Worm (Caenorhabditis elegans) whole organism, midembryonic: ENCODE data around the gene tank-1.

Experiments
- T22C8.4 ChIP-seq: fragments of 200-800 bp; sonication (Bioruptor generic); IDR thresholded peaks from 2 replicates; pipeline ENCODE4 v1.3.6; 2022; ENCODE audit warnings: missing genetic modification characterization, missing compliant biosample characterization
- cog-1 ChIP-seq: sonication (generic microtip); optimal IDR thresholded peaks from 2 replicates; lab custom pipeline; 2016; ENCODE audit warnings: missing genetic modification characterization, missing compliant biosample characterization
- flt-1 ChIP-seq: fragments of 200-800 bp; sonication (Bioruptor generic); IDR thresholded peaks from 2 replicates; pipeline ENCODE4 v1.3.6; 2022; ENCODE audit warnings: missing genetic modification characterization, missing compliant biosample characterization
- klf-2 ChIP-seq: fragments of 200-800 bp; sonication (Bioruptor generic); conservative IDR thresholded peaks from 2 replicates; pipeline ENCODE4 v1.3.6; 2022; ENCODE audit warnings: missing genetic modification reagents, missing genetic modification characterization, missing compliant biosample characterization
- med-1 ChIP-seq: sonication (generic microtip); optimal IDR thresholded peaks from 2 replicates; lab custom pipeline; 2017; ENCODE audit warnings: missing genetic modification characterization, mild to moderate bottlenecking, missing compliant biosample characterization, antibody characterized with exemption, missing genetic modification reagents; ENCODE audit not compliant: insufficient read depth
- ref-1 ChIP-seq: fragments of 200-800 bp; sonication (Bioruptor generic); conservative IDR thresholded peaks from 2 replicates; pipeline ENCODE4 v1.3.6; 2022; ENCODE audit warnings: missing genetic modification reagents, missing genetic modification characterization, missing compliant biosample characterization
- tab-1 ChIP-seq: fragments of 200-800 bp; sonication (Bioruptor generic); IDR thresholded peaks from 2 replicates; pipeline ENCODE4 v1.3.6; 2022; ENCODE audit warnings: missing genetic modification characterization, missing compliant biosample characterization
- ztf-23 ChIP-seq: fragments of 200-800 bp; sonication (Bioruptor generic); IDR thresholded peaks from 2 replicates; pipeline ENCODE4 v1.3.6; 2022; ENCODE audit warnings: missing genetic modification reagents, missing genetic modification characterization, missing compliant biosample characterization
- ztf-29 ChIP-seq: fragments of 200-800 bp; sonication (Bioruptor generic); IDR thresholded peaks from 2 replicates; pipeline ENCODE4 v1.3.6; 2022; ENCODE audit warnings: missing genetic modification reagents, missing genetic modification characterization, missing compliant biosample characterization

tank-1 gene

DNA sequence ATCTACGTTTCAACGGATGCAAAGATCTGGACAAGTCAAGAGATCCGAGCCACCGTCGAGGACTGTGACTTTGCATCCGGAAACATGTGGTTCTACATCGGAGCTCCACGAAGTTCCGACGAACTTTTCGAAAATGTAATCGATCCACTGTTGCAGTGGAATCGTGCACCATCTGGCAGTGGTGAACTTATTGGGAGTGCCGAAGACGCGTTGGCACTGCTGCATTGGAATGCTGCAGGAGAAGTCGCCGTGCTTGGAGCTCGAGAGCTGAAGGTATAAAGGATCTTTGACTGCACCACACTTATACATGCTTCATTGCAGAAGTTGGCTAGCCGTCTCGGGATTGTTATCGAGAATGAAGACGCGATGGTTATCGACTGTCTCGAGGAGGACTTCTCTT is 23.5 kb downstream of the tank-1 start:
- no peak for TF ChIP-seq flt-1 (GFP tag; lab: Robert Waterston, UW)
- TF ChIP-seq ztf-29 (GFP tag; lab: Robert Waterston, UW): no peak

DNA sequence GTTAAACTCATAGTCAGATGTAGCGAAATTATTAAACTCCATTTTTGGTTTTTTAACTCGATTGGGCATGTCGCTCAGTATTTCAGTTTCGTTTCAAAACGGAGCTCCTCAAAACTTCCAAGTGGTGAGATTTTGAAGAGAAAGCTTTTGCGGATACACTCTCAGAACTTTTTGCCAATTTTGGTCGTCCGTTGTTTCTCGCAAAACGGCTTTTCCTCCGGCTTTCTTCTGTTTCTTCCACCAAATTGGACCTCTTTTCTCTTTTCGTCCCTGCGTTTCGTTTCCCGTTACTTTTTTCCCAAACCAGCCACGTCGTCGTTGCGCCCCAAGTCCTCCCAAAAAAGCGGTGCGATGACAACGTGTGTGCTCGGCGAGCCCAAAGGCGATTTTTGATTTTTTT is 25.5 kb downstream of the tank-1 start, which contains the start of gene C39F7.1:
Gene C39F7.1, plus strand, starts transcription at position 301 of the 400 bp plus-strand sequence.
- TF ChIP-seq flt-1 (GFP tag; lab: Robert Waterston, UW) (no peak), ztf-23 (GFP tag; lab: Robert Waterston, UW) (no peak), tab-1 (GFP tag; lab: Robert Waterston, UW) (no peak), klf-2 (GFP tag; lab: Robert Waterston, UW) (no peak), T22C8.4 (GFP tag; lab: Robert Waterston, UW) (no peak)

DNA sequence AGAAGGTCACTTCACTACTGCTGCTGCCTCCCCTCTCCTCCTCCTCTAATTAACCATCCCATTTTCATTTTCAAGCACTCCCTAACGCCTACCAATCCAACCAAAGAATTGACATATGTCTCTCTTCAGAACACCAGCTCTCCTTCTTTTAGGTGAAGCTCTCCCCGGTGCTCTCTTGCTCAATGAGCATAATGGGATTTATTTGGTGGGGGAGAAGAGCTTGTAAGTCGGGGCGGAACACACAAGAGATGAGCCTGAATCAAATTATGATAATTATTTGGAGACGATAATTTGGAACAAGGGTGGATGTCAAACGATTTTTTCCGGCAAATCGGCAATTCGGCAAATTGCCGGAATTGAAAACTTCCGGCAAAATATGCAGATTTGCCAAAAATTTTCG is 32.7 kb downstream of the tank-1 start:
- TF ChIP-seq klf-2 (GFP tag; lab: Robert Waterston, UW) (no peak), ref-1 (no peak), flt-1 (GFP tag; lab: Robert Waterston, UW) (no peak), ztf-29 (GFP tag; lab: Robert Waterston, UW) (no peak), cog-1 (tag; lab: Kevin White, UChicago) (no peak), med-1 (GFP tag; lab: Kevin White, UChicago) (no peak)

DNA sequence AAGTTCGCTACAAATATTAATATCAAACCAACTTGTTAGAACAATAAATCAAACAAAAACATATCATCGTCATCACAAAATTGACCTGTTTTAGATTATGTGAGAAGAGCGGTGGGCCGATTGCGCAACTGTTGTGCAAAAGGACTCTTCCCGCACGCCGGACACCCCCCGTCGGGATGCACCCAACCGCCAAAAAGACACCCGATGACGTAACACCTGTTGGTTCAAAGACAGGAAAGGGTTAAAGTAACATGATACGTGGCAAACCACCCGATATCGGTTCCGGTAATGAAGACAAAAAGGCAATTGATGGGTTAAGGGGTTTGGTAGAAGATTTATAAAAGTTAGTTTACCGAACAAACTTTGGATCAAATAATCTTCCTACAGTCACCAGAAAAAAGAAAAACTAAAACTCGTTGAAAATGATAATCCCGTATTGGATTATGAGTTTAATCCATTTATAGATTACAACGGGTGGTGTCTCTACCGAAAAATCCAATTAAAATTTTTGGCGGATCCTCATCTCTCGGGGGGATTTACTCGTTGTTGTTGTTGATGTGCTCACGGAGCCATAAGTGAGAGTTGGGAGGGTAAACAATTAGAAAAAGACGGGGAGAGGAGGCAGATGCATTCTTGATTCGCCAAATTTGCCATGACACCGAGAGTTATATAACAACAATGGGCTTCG is 41.3 kb downstream of the tank-1 start:
- TF ChIP-seq ref-1 (no peak), klf-2 (GFP tag; lab: Robert Waterston, UW) (no peak), ztf-23 (GFP tag; lab: Robert Waterston, UW) (no peak), T22C8.4 (GFP tag; lab: Robert Waterston, UW) (no peak), med-1 (GFP tag; lab: Kevin White, UChicago) (no peak), flt-1 (GFP tag; lab: Robert Waterston, UW) (no peak), cog-1 (tag; lab: Kevin White, UChicago) (no peak), ztf-29 (GFP tag; lab: Robert Waterston, UW) (no peak), tab-1 (GFP tag; lab: Robert Waterston, UW) (no peak)

DNA sequence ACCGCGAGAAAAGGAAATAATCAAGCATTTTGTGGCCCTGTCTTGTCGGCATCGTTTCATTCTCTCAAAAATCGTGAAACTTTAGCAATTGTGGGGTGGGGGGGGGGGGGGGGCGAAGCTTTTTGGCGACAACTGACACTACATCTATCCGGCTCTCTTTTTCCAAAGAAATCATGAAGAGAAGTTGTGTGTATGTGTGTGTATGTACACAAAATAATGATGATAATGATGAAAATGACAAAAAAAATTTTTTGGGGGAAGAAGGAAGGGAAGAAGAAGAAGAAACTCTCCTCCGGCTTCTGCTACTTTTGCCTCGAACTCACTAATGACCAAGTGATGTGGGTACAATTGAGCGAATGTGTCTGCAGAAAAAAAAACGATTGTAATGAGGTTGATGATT is 42.5 kb downstream of the tank-1 start:
- TF ChIP-seq tab-1 (GFP tag; lab: Robert Waterston, UW) (no peak), med-1 (GFP tag; lab: Kevin White, UChicago) (no peak), flt-1 (GFP tag; lab: Robert Waterston, UW) (no peak)

DNA sequence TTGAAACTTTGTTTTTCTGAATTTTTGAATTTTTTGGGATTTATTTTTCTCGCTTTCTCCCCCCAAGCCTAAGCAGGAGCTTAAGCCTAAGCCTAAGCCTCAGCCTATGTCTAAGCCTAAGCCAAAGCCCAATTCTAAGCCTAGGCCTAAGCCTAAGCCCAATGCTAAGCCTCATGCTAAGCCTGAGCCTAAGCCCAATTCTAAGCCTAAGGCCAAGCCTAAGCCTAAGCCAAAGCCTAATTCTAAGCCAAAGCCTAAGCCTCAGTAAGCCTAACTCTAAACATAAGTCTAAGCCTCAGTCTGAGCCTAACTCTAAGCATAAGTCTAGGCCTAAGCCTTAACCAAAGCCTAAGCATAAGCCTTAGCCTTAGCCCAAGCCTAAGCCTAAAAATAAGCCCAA is 43.1 kb downstream of the tank-1 start:
- 0 out of 2 replicates have a peak, but pooled peaks have one; percentile 33 for TF ChIP-seq klf-2 (GFP tag; lab: Robert Waterston, UW)
- TF ChIP-seq tab-1 (GFP tag; lab: Robert Waterston, UW): no peak

DNA sequence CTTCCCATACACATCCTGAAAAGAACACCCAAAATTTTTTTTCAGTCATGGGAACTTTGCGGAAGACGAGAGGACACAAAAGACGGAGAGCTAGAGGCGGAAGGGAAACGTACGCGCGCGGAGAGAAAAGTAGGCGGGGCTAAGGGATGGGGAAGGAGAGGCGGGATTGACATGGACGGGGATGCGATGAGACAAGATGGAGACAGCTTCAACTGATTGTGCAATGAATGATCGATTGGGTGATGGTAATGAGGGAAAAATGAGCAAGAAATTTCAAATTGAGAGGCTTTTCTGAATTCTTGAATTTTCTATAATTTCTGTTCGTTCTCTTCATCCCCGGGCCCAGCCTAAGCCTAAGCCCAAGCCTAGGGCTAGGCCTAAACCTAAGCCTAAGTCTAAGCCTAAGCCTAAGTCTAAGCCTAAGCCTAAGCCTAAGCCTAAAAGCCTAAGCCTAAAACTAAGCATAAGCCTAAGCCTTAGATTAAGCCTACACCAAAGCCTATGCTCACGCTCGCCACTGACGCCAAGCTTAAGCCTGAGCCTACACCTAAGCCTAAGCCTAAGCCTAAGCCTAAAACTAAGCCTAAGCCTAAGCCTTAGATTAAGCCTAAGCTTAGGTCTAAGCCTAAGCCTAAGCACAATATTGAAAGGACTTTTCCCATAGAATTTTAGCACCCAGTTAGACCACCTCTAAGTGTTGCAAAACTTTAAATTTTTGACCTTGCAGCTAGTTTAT is 49.0 kb downstream of the tank-1 start:
- TF ChIP-seq flt-1 (GFP tag; lab: Robert Waterston, UW): no peak
- TF ChIP-seq cog-1 (tag; lab: Kevin White, UChicago): no peak
- no peak for TF ChIP-seq ref-1
- no peak for TF ChIP-seq tab-1 (GFP tag; lab: Robert Waterston, UW)
- peak; percentile 83; the same call in 1 of the 2 replicates for TF ChIP-seq ztf-29 (GFP tag; lab: Robert Waterston, UW)

DNA sequence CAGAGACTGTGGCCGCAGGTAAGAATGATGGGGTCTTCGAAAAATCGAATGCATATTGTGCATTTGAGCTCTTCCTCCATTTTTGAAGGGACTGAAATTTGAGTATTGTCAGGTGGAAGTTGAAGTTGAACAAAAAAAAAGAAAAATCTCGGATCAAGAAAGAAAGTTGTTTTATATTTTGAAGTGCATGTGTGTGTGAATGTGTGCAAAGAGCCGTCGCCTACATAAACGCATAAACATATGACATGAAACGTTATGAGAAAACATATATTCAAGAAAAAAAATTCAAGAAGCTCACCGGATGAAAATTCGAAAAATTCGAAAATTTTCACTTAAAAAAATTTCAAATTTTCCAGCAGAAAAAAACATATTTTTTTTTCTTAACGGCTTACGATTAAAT is 50.2 kb downstream of the tank-1 start, which contains the start of gene madd-2:
Gene madd-2, minus strand, starts transcription at position 101 of the 400 bp plus-strand sequence.
- TF ChIP-seq flt-1 (GFP tag; lab: Robert Waterston, UW): no peak
- TF ChIP-seq tab-1 (GFP tag; lab: Robert Waterston, UW): no peak
- no peak for TF ChIP-seq cog-1 (tag; lab: Kevin White, UChicago)
- no peak for TF ChIP-seq klf-2 (GFP tag; lab: Robert Waterston, UW)
- no peak for TF ChIP-seq ztf-23 (GFP tag; lab: Robert Waterston, UW)
- no peak for TF ChIP-seq ztf-29 (GFP tag; lab: Robert Waterston, UW)
- TF ChIP-seq ref-1: no peak
- no peak for TF ChIP-seq T22C8.4 (GFP tag; lab: Robert Waterston, UW)
- TF ChIP-seq med-1 (GFP tag; lab: Kevin White, UChicago): no peak

DNA sequence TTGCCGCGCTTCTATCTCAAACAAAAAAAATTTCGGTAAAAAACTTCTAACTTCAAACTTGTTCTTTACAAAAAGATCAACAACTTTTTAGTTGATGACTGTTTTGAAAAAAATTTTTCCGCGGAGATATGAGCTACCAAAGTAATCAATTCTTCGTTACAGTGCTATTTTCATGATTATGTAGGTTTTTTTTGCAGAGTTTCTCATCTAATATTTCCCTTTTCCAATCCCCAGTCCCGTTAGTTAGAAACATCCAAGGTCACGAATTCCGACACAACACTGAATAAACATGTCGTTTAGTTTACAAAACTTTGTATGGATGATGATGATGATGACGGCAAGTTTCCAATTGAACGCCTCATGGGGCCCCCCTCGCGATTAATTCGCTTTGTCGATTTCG is 52.9 kb downstream of the tank-1 start:
- TF ChIP-seq tab-1 (GFP tag; lab: Robert Waterston, UW) (no peak), ztf-29 (GFP tag; lab: Robert Waterston, UW) (no peak)

DNA sequence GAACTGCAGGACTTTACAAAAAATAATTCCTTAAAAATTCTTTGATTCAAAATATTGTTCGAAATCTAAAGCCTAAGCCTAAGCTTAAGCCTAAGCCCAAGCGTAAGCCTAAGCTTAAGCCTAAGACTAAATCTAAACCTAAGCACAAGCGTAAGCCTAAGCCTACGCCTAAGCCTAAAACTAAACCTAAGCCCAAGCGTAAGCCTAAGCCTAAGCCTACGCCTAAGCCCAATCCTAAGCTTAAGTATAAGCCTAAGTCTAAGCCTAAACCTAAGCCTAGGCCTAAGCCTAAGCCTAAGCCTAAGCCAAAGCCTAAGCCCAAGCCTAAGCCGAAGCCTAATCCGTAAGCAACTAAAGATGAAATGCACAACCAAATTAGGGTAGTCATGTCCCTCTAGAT is 55.0 kb downstream of the tank-1 start:
- TF ChIP-seq ref-1 (no peak), ztf-29 (GFP tag; lab: Robert Waterston, UW) (peak; percentile 76; the same call in 1 of the 2 replicates)
